Worm (Caenorhabditis elegans) whole organism, L4 larva: ENCODE measurements around the gene C31H1.5.

Experiments used
- egl-27 ChIP-seq: sonication (generic microtip); optimal IDR thresholded peaks from 3 replicates; lab custom pipeline; 2017; ENCODE audit warnings: missing biosample characterization, missing genetic modification reagents, missing genetic modification characterization
- hif-1 ChIP-seq, 2 experiments: sonication (generic microtip); optimal IDR thresholded peaks; 2 replicates each; lab custom pipeline; 2016 to 2017; ENCODE audit warnings: missing compliant biosample characterization in 2 of 2, missing genetic modification characterization in 2 of 2, missing genetic modification reagents in 2 of 2, missing genotype in 2 of 2, mild to moderate bottlenecking in 1 of 2
- hlh-11 ChIP-seq: fragments of 200-800 bp; sonication (Bioruptor generic); optimal IDR thresholded peaks from 2 replicates; lab custom pipeline; 2018; ENCODE audit warnings: mild to moderate bottlenecking, missing genetic modification characterization, missing compliant biosample characterization
- nhr-25 ChIP-seq: sonication (generic microtip); optimal IDR thresholded peaks from 2 replicates; lab custom pipeline; 2017; ENCODE audit warnings: missing genetic modification characterization, mild to moderate bottlenecking, missing compliant biosample characterization, antibody characterized with exemption, moderate library complexity, borderline replicate concordance; ENCODE audit not compliant: insufficient read depth

DNA sequence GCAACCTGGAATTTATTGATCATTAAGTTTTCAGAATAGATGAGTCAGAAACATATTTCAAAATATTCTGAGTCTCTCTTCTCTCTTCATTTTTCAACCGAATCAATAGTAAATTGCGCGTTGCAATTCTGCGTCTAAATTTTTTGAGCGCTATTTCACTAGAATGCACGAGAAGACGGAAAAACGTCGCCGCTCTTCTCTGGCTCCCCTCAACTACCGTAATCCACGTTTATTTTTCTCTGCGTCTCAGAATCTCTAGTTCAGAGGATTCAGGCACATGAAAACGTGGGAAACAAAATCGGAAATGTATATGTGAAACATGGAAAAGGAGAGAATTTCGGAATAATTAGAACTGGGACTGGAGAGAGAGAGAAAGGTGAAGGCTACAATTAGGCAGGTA is 8.9 kb upstream of the C31H1.5 start:
- TF ChIP-seq nhr-25 (tag; lab: Kevin White, UChicago), result no peak
- no peak for TF ChIP-seq egl-27
- TF ChIP-seq hif-1 (tag; optimal IDR thresholded peaks at IDR 0.05; lab: Kevin White, UChicago), result peak in 1 of 2 experiments; percentile 39
- TF ChIP-seq hlh-11 (tag; lab: Kevin White, UChicago), result no peak
